Fruit fly (Drosophila melanogaster) whole organism, prepupa: ENCODE measurements around the gene Neurl4.

Experiments
- CG32006 ChIP-seq: fragments of 200-800 bp; sonication (Bioruptor generic); optimal IDR thresholded peaks from 3 replicates; lab custom pipeline; 2017; ENCODE audit warnings: missing biosample characterization, mild to moderate bottlenecking, missing genetic modification characterization
- CG34406 ChIP-seq: fragments of 200-800 bp; sonication (Bioruptor generic); optimal IDR thresholded peaks from 3 replicates; lab custom pipeline; 2016; ENCODE audit warnings: missing biosample characterization, missing genetic modification characterization
- Hr38 ChIP-seq: sonication (Bioruptor generic); optimal IDR thresholded peaks from 2 replicates; lab custom pipeline; 2016; ENCODE audit warnings: missing biosample characterization, missing genetic modification characterization
- Hr39 ChIP-seq: fragments of 200-800 bp; sonication (Bioruptor generic); optimal IDR thresholded peaks from 2 replicates; lab custom pipeline; 2016; ENCODE audit warnings: missing biosample characterization, missing genetic modification characterization
- Hr4 ChIP-seq: fragments of 200-800 bp; sonication (Bioruptor generic); optimal IDR thresholded peaks from 3 replicates; lab custom pipeline; 2016; ENCODE audit warnings: missing biosample characterization, missing genetic modification characterization
- cyc ChIP-seq: fragments of 200-800 bp; sonication (Bioruptor generic); optimal IDR thresholded peaks from 3 replicates; lab custom pipeline; 2016; ENCODE audit warnings: missing biosample characterization, missing genetic modification characterization

DNA sequence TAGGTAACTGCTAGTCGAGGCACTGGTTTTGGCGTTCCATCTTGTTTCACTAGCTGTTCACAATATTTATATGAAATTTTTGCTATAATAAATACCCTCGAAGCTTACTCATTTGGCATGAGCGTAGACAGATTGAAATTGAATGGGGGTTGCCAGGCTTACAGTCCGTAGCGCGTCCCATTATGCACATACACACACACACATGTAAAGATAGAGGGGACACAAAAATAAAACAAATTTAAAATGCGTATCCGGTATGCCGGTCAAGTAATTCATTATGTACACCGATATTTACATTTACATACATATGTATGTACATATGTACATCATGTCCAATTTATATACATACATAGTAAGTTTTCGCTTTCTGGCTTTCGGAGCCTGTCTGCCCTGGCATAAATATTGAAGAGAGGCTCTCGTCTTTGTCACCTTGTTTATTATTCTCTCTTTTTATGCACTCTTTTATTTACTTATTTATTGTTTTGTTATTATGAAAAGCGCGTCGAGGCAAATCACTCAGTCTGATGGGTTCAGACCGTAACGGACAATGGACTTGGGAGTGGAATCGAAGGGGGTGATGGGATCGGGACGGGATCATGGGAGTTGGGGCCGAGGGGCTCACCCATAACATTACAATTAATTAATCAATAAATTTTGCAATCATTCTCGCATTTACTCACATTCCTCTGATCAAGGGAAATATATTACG, 9.7 kb upstream of the Neurl4 start:
- TF ChIP-seq Hr39 (GFP tag; lab: Kevin White, UChicago), result peak; percentile 39
- TF ChIP-seq CG34406 (GFP tag; lab: Kevin White, UChicago), result peak; percentile 35
- TF ChIP-seq Hr4 (GFP tag; lab: Kevin White, UChicago), result no peak
- peak; percentile 37 for TF ChIP-seq cyc (GFP tag; lab: Kevin White, UChicago)
- no peak for TF ChIP-seq Hr38 (GFP tag; lab: Kevin White, UChicago)
- TF ChIP-seq CG32006 (GFP tag; lab: Kevin White, UChicago), result peak; percentile 39
